Fruit fly (Drosophila melanogaster): Measurements from ENCODE around the gene CG43147.

dm6 chr3L:13301335-13301734 lies 1.4 kb upstream of the CG43147 start, which contains the start of gene SP:
- TF ChIP-seq Dll (optimal IDR thresholded peaks at IDR 0.05), result no peak
- no peak for TF ChIP-seq CG8478 (optimal IDR thresholded peaks at IDR 0.05)
- no peak for TF ChIP-seq psq (optimal IDR thresholded peaks at IDR 0.05)

Data from whole organism.